Fruit fly (Drosophila melanogaster): ENCODE data around the gene agt.
A peak's percentile ranks its signal among the peaks of the same experiment; 100 is the strongest.

dm6 chr3R:6706327-6706726 lies 46.4 kb upstream of the agt start:
- no peak for TF ChIP-seq CG8478 (optimal IDR thresholded peaks at IDR 0.05)
- peak; percentile 49 to 69 for TF ChIP-seq CTCF (optimal IDR thresholded peaks at IDR 0.05)

Data from S2 (cell line).